Worm (Caenorhabditis elegans) whole organism, L1 larva: ENCODE measurements around the gene nlp-47.

Experiments used
- C04F5.9 ChIP-seq: sonication (generic microtip); optimal IDR thresholded peaks from 2 replicates; lab custom pipeline; 2016; ENCODE audit warnings: missing genetic modification characterization, missing compliant biosample characterization
- blmp-1 ChIP-seq: fragments of 150-350 bp; optimal IDR thresholded peaks from 2 replicates; lab custom pipeline; 2014; ENCODE audit warnings: missing biosample characterization, missing genetic modification characterization
- ceh-8 ChIP-seq: fragments of 200-800 bp; sonication (Bioruptor generic); optimal IDR thresholded peaks from 2 replicates; lab custom pipeline; 2018; ENCODE audit warnings: mild to moderate bottlenecking, missing genetic modification characterization, moderate library complexity, missing compliant biosample characterization
- ceh-88 ChIP-seq: fragments of 200-800 bp; sonication (Bioruptor generic); IDR thresholded peaks from 2 replicates; pipeline ENCODE4 v1.3.6; 2022; ENCODE audit warnings: missing genetic modification characterization, missing compliant biosample characterization
- efl-1 ChIP-seq, 4 experiments: fragments of 150-350 bp; optimal IDR thresholded peaks in 3 of 4; peaks in 1 of 4; 1 replicate in 1 of 4; 2 replicates in 3 of 4; lab custom pipeline; 2014; ENCODE audit warnings: missing biosample characterization in 2 of 4, missing genetic modification characterization in 2 of 4, missing genetic modification reagents in 2 of 4
- elt-3 ChIP-seq, 6 experiments: fragments of 150-350 bp in 1 of 6; sonication (generic microtip); optimal IDR thresholded peaks; 2 replicates each; lab custom pipeline; 2017 to 2018; ENCODE audit warnings: missing biosample characterization in 6 of 6, missing genetic modification characterization in 6 of 6, inconsistent platforms in 1 of 6
- lin-14 ChIP-seq: fragments of 200-800 bp; sonication (Bioruptor generic); optimal IDR thresholded peaks from 2 replicates; lab custom pipeline; 2018; ENCODE audit warnings: mild to moderate bottlenecking, missing genetic modification characterization, moderate library complexity, missing compliant biosample characterization
- lin-35 ChIP-seq, 2 experiments: fragments of 150-350 bp; optimal IDR thresholded peaks; 2 replicates each; lab custom pipeline; 2014; ENCODE audit warnings: missing biosample characterization in 2 of 2, missing genetic modification characterization in 2 of 2, missing genetic modification reagents in 2 of 2
- lsy-2 ChIP-seq, 2 experiments: fragments of 150-350 bp; optimal IDR thresholded peaks; 2 replicates each; lab custom pipeline; 2014; ENCODE audit warnings: missing biosample characterization in 2 of 2, missing genetic modification characterization in 2 of 2
- mep-1 ChIP-seq: fragments of 150-350 bp; optimal IDR thresholded peaks from 2 replicates; lab custom pipeline; 2014; ENCODE audit warnings: missing biosample characterization, missing genetic modification characterization
- nhr-20 ChIP-seq: sonication (generic microtip); optimal IDR thresholded peaks from 2 replicates; lab custom pipeline; 2016; ENCODE audit warnings: mild to moderate bottlenecking, missing genetic modification characterization, missing compliant biosample characterization
- nhr-237 ChIP-seq: fragments of 150-350 bp; optimal IDR thresholded peaks from 2 replicates; lab custom pipeline; 2014; ENCODE audit warnings: missing biosample characterization, missing genetic modification characterization
- nhr-71 ChIP-seq: sonication (generic microtip); optimal IDR thresholded peaks from 2 replicates; lab custom pipeline; 2016; ENCODE audit warnings: mild to moderate bottlenecking, missing genetic modification characterization, moderate library complexity, missing compliant biosample characterization
- nhr-76 ChIP-seq: sonication (generic microtip); optimal IDR thresholded peaks from 2 replicates; lab custom pipeline; 2017; ENCODE audit warnings: missing biosample characterization, missing genetic modification characterization
- nhr-85 ChIP-seq: sonication (generic microtip); peaks from one replicate; lab custom pipeline; 2016; ENCODE audit warnings: missing genetic modification characterization, inconsistent platforms, missing compliant biosample characterization
- nhr-90 ChIP-seq: sonication (generic microtip); optimal IDR thresholded peaks from 2 replicates; lab custom pipeline; 2016; ENCODE audit warnings: mild to moderate bottlenecking, missing genetic modification characterization, missing compliant biosample characterization; ENCODE audit not compliant: poor library complexity
- snu-23 ChIP-seq: sonication (generic microtip); optimal IDR thresholded peaks from 2 replicates; lab custom pipeline; 2016; ENCODE audit warnings: missing genetic modification characterization, missing compliant biosample characterization
- unc-62 ChIP-seq: fragments of 150-350 bp; optimal IDR thresholded peaks from 2 replicates; lab custom pipeline; 2014; ENCODE audit warnings: missing biosample characterization, missing genetic modification reagents, missing genetic modification characterization
- unc-86 ChIP-seq: sonication (generic microtip); optimal IDR thresholded peaks from 2 replicates; lab custom pipeline; 2016; ENCODE audit warnings: missing genetic modification characterization, missing compliant biosample characterization
- zip-4 ChIP-seq: fragments of 200-800 bp; sonication (Bioruptor generic); optimal IDR thresholded peaks from 2 replicates; lab custom pipeline; 2018; ENCODE audit warnings: mild to moderate bottlenecking, missing genetic modification characterization, moderate library complexity, missing compliant biosample characterization
- ztf-4 ChIP-seq: fragments of 150-350 bp; optimal IDR thresholded peaks from 2 replicates; lab custom pipeline; 2014; ENCODE audit warnings: missing biosample characterization, missing genetic modification characterization

nlp-47 gene

ce11 chrIV:5334518-5334917, 43.9 kb downstream of the nlp-47 start (continued):
- TF ChIP-seq zip-4 (GFP tag; lab: Kevin White, UChicago), result no peak
- TF ChIP-seq, all 84 proteins: peak for 38

ce11 chrIV:5337649-5338048, 47.0 kb downstream of the nlp-47 start:
- TF ChIP-seq ceh-88 (GFP tag; lab: Robert Waterston, UW), result no peak
- TF ChIP-seq unc-86, result peak; percentile 61
- TF ChIP-seq ceh-8, result no peak
- TF ChIP-seq nhr-20, result peak; percentile 22
- peak; percentile 5 for TF ChIP-seq mep-1 (tag; lab: Kevin White, UChicago)
- peak in 1 of 2 experiments; percentile 17 for TF ChIP-seq lsy-2 (tag; optimal IDR thresholded peaks at IDR 0.05; lab: Kevin White, UChicago)
- peak in 1 of 2 experiments; percentile 25 for TF ChIP-seq lin-35 (GFP tag; optimal IDR thresholded peaks at IDR 0.05; lab: Kevin White, UChicago)
- TF ChIP-seq nhr-237, result no peak
- peak; percentile 49 for TF ChIP-seq nhr-71 (tag; lab: Kevin White, UChicago)
- peak; percentile 10 for TF ChIP-seq snu-23 (GFP tag; lab: Kevin White, UChicago)
- peak; percentile 81 for TF ChIP-seq nhr-85 (tag; lab: Kevin White, UChicago)
- peak; percentile 69 for TF ChIP-seq lin-14 (GFP tag; lab: Kevin White, UChicago)
- no peak for TF ChIP-seq ztf-4 (tag; lab: Kevin White, UChicago)
- no peak for TF ChIP-seq efl-1 (optimal IDR thresholded peaks at IDR 0.05; lab: Kevin White, UChicago)
- TF ChIP-seq efl-1 (GFP tag; optimal IDR thresholded peaks at IDR 0.05 in 1 of 2; lab: Kevin White, UChicago), result peak in 1 of 2 experiments; percentile 59
- TF ChIP-seq nhr-76 (tag; lab: Kevin White, UChicago), result no peak
- TF ChIP-seq blmp-1 (tag; lab: Kevin White, UChicago), result peak; percentile 67
- peak in 1 of 6 experiments; percentile 47 for TF ChIP-seq elt-3 (tag; optimal IDR thresholded peaks at IDR 0.05; lab: Kevin White, UChicago)

ce11 chrIV:5339255-5339654, 48.6 kb downstream of the nlp-47 start, which contains the start of gene Y4C6B.2:
Gene Y4C6B.2 (plus strand): TSS chrIV:5339574.
- TF ChIP-seq nhr-85 (tag; lab: Kevin White, UChicago) (peak; percentile 76), unc-62 (GFP tag; lab: Kevin White, UChicago) (no peak), nhr-90 (tag; lab: Kevin White, UChicago) (no peak), lsy-2 (tag; optimal IDR thresholded peaks at IDR 0.05; lab: Kevin White, UChicago) (peak in 1 of 2 experiments; percentile 21), blmp-1 (tag; lab: Kevin White, UChicago) (peak; percentile 65), elt-3 (tag; optimal IDR thresholded peaks at IDR 0.05; lab: Kevin White, UChicago) (peak in 5 of 6 experiments; percentile 8 to 83 (median 11)), C04F5.9 (tag; lab: Kevin White, UChicago) (no peak), lin-14 (GFP tag; lab: Kevin White, UChicago) (peak; percentile 15)
